Fruit fly (Drosophila melanogaster) whole organism, wandering third instar larva: Measurements from ENCODE around the gene GCC185.

Experiments used
- Abd-B ChIP-seq: fragments of >200 bp; optimal IDR thresholded peaks from 2 replicates; lab custom pipeline; 2017; ENCODE audit warnings: missing biosample characterization, missing genetic modification characterization
- CG32264 ChIP-seq: fragments of 200-800 bp; sonication (Bioruptor generic); optimal IDR thresholded peaks from 2 replicates; lab custom pipeline; 2016; ENCODE audit warnings: missing biosample characterization, missing genetic modification characterization
- CG9705 ChIP-seq: fragments of 200-800 bp; sonication (Bioruptor generic); optimal IDR thresholded peaks from 2 replicates; lab custom pipeline; 2018; ENCODE audit warnings: missing biosample characterization, mild to moderate bottlenecking, missing genetic modification characterization
- CrebA ChIP-seq: fragments of 200-800 bp; sonication (Bioruptor generic); optimal IDR thresholded peaks from 2 replicates; lab custom pipeline; 2016; ENCODE audit warnings: missing biosample characterization, mild to moderate bottlenecking, missing genetic modification characterization, borderline replicate concordance
- Dfd ChIP-seq: fragments of >200 bp; optimal IDR thresholded peaks from 2 replicates; lab custom pipeline; 2017; ENCODE audit warnings: missing biosample characterization, missing genetic modification characterization
- Dif ChIP-seq: fragments of 200-275, 200-300 bp; sonication (Bioruptor generic); optimal IDR thresholded peaks from 2 replicates; lab custom pipeline; 2018; ENCODE audit warnings: missing biosample characterization, missing genetic modification characterization; ENCODE audit not compliant: partially characterized antibody
- GATAd ChIP-seq: sonication (Bioruptor generic); optimal IDR thresholded peaks from 2 replicates; lab custom pipeline; 2016; ENCODE audit warnings: missing biosample characterization, missing genetic modification characterization
- HLH106 ChIP-seq: fragments of 200-800 bp; optimal IDR thresholded peaks from 3 replicates; lab custom pipeline; 2019; ENCODE audit warnings: missing biosample characterization, mild to moderate bottlenecking, missing genetic modification characterization, moderate library complexity
- Hnf4 ChIP-seq: fragments of 200-800 bp; sonication (Bioruptor generic); optimal IDR thresholded peaks from 2 replicates; lab custom pipeline; 2016; ENCODE audit warnings: missing biosample characterization, mild to moderate bottlenecking, missing genetic modification characterization
- Hr78 ChIP-seq: fragments of >200 bp; optimal IDR thresholded peaks from 2 replicates; lab custom pipeline; 2017; ENCODE audit warnings: missing biosample characterization, missing genetic modification characterization
- Hr83 ChIP-seq: fragments of 200-300 bp; sonication (Bioruptor generic); optimal IDR thresholded peaks from 2 replicates; lab custom pipeline; 2016; ENCODE audit warnings: missing biosample characterization, mild to moderate bottlenecking, missing genetic modification characterization, moderate library complexity; ENCODE audit not compliant: poor library complexity, severe bottlenecking
- Jra ChIP-seq: sonication (Bioruptor generic); optimal IDR thresholded peaks from 2 replicates; lab custom pipeline; 2016; ENCODE audit warnings: missing biosample characterization, missing genetic modification characterization
- Mio ChIP-seq: sonication (Bioruptor generic); optimal IDR thresholded peaks from 2 replicates; lab custom pipeline; 2016; ENCODE audit warnings: missing biosample characterization, missing genetic modification characterization
- Myc ChIP-seq: fragments of >200 bp; optimal IDR thresholded peaks from 2 replicates; lab custom pipeline; 2017
- N ChIP-seq: fragments of >200 bp; optimal IDR thresholded peaks from 2 replicates; lab custom pipeline; 2018; ENCODE audit warnings: missing biosample characterization, missing external identifiers, missing genetic modification characterization
- OdsH ChIP-seq: fragments of 200-800 bp; sonication (Bioruptor generic); optimal IDR thresholded peaks from 2 replicates; lab custom pipeline; 2016; ENCODE audit warnings: missing biosample characterization, mild to moderate bottlenecking, missing genetic modification characterization
- Rel ChIP-seq, 2 experiments: fragments of 200-800 bp; sonication (Bioruptor generic) in 1 of 2; optimal IDR thresholded peaks; 2 replicates in 1 of 2; 3 replicates in 1 of 2; lab custom pipeline; 2016 to 2019; ENCODE audit warnings: mild to moderate bottlenecking in 2 of 2, missing biosample characterization in 2 of 2, missing genetic modification characterization in 2 of 2, moderate library complexity in 1 of 2
- Sp1 ChIP-seq: fragments of 200-800 bp; sonication (Bioruptor generic); optimal IDR thresholded peaks from 3 replicates; lab custom pipeline; 2019; ENCODE audit warnings: missing biosample characterization, mild to moderate bottlenecking, missing genetic modification characterization, moderate library complexity
- Vsx2 ChIP-seq: fragments of 200-300, 225-300 bp; sonication (Bioruptor generic); optimal IDR thresholded peaks from 2 replicates; lab custom pipeline; 2018; ENCODE audit warnings: missing biosample characterization, missing genetic modification characterization; ENCODE audit not compliant: partially characterized antibody
- br ChIP-seq: fragments of 200-800 bp; sonication (Bioruptor generic); optimal IDR thresholded peaks from 2 replicates; lab custom pipeline; 2016; ENCODE audit warnings: missing biosample characterization, missing genetic modification characterization
- brk ChIP-seq: fragments of 200-800 bp; sonication (Bioruptor generic); optimal IDR thresholded peaks from 2 replicates; lab custom pipeline; 2016; ENCODE audit warnings: missing biosample characterization, mild to moderate bottlenecking, missing genetic modification characterization
- dl ChIP-seq, 2 experiments: fragments of 175-275, 200-275 bp in 1 of 2; fragments of 200-275 bp in 1 of 2; sonication (Bioruptor generic); optimal IDR thresholded peaks; lab custom pipeline; 2018; ENCODE audit warnings: mild to moderate bottlenecking in 2 of 2, missing biosample characterization in 2 of 2, missing genetic modification characterization in 2 of 2, moderate library complexity in 2 of 2; ENCODE audit not compliant: partially characterized antibody in 2 of 2, insufficient read depth in 1 of 2
- dmrt93B ChIP-seq: fragments of 200-800 bp; sonication (Bioruptor generic); optimal IDR thresholded peaks from 2 replicates; lab custom pipeline; 2018; ENCODE audit warnings: missing biosample characterization, mild to moderate bottlenecking, missing genetic modification characterization
- dsf ChIP-seq: sonication (Bioruptor generic); optimal IDR thresholded peaks from 2 replicates; lab custom pipeline; 2016; ENCODE audit warnings: missing biosample characterization, missing genetic modification characterization, borderline replicate concordance
- ey ChIP-seq: fragments of 200-800 bp; sonication (Bioruptor generic); optimal IDR thresholded peaks from 2 replicates; lab custom pipeline; 2016; ENCODE audit warnings: missing biosample characterization, missing genetic modification characterization
- foxo ChIP-seq, 2 experiments: fragments of 200-800 bp; sonication (Bioruptor generic); optimal IDR thresholded peaks; 2 replicates in 1 of 2; 3 replicates in 1 of 2; lab custom pipeline; 2016 to 2017; ENCODE audit warnings: missing biosample characterization in 2 of 2, missing genetic modification characterization in 2 of 2
- fru ChIP-seq: fragments of 200-800 bp; sonication (Bioruptor generic); optimal IDR thresholded peaks from 3 replicates; lab custom pipeline; 2016; ENCODE audit warnings: missing biosample characterization, mild to moderate bottlenecking, missing genetic modification characterization
- h ChIP-seq: fragments of 200-800 bp; sonication (Bioruptor generic); optimal IDR thresholded peaks from 3 replicates; lab custom pipeline; 2016; ENCODE audit warnings: missing biosample characterization, mild to moderate bottlenecking, missing genetic modification characterization
- jim ChIP-seq: fragments of 175-275, 200-325 bp; sonication (Bioruptor generic); optimal IDR thresholded peaks from 2 replicates; lab custom pipeline; 2016; ENCODE audit warnings: missing biosample characterization, mild to moderate bottlenecking, missing genetic modification characterization
- lola ChIP-seq: fragments of >200 bp; optimal IDR thresholded peaks from 2 replicates; lab custom pipeline; 2017; ENCODE audit warnings: missing biosample characterization, missing genetic modification characterization
- pan ChIP-seq: fragments of >200 bp; optimal IDR thresholded peaks from 2 replicates; lab custom pipeline; 2017
- psq ChIP-seq: fragments of 200-800 bp; sonication (Bioruptor generic); optimal IDR thresholded peaks from 3 replicates; lab custom pipeline; 2017; ENCODE audit warnings: missing biosample characterization, mild to moderate bottlenecking, missing genetic modification characterization, moderate library complexity
- rgr ChIP-seq: fragments of 200-800 bp; sonication (Bioruptor generic); optimal IDR thresholded peaks from 3 replicates; lab custom pipeline; 2016; ENCODE audit warnings: missing biosample characterization, mild to moderate bottlenecking, missing genetic modification characterization
- sage ChIP-seq: fragments of 200-800 bp; sonication (Bioruptor generic); optimal IDR thresholded peaks from 2 replicates; lab custom pipeline; 2016; ENCODE audit warnings: missing biosample characterization, mild to moderate bottlenecking, missing genetic modification characterization
- sv ChIP-seq: fragments of 200-800 bp; sonication (Bioruptor generic); optimal IDR thresholded peaks from 3 replicates; lab custom pipeline; 2016; ENCODE audit warnings: missing biosample characterization, missing genetic modification characterization
- tai ChIP-seq: sonication (Bioruptor generic); optimal IDR thresholded peaks from 2 replicates; lab custom pipeline; 2016; ENCODE audit warnings: missing biosample characterization, missing genetic modification characterization
- usp ChIP-seq: fragments of >200 bp; optimal IDR thresholded peaks from 2 replicates; lab custom pipeline; 2017; ENCODE audit warnings: missing biosample characterization, missing genetic modification characterization
- woc ChIP-seq: sonication (Bioruptor generic); optimal IDR thresholded peaks from 2 replicates; lab custom pipeline; 2016; ENCODE audit warnings: missing biosample characterization, mild to moderate bottlenecking, missing genetic modification characterization

Gene GCC185

DNA sequence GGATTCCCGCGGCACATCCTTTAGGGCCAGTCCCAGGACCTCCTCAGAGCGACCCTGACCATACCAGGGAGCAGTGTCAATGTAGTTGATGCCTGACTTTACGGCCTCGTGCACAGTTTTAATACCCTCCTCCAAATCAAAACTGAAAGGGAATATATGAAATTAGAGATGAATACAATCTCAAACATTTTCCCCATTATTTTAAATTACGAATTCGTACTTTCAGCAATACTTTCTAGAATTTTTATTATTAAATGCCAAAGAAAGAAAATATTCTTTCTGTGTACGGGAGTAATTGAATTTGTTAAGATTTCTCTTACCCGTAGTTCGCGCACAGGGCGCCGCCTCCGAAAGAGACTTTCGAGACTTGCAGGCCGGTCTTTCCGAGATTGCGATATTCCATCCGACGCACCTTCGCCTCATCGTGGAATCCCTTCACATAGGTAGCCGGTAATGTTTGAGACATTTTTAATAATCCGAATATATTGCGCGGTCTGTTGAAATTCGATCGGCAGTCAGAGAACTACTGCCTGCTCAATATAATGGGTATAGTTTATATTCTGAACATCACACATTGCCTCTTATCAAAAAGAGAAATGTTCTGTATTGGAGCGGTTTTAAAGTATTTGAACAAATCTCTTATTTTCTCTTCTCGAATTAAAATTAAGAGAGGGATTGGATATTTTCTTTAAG lies 30.5 kb upstream of the GCC185 start, which contains the start of gene CG18547:
TSS of gene CG18547 (minus strand) at position 512 of the 693 bp plus-strand sequence.
- TF ChIP-seq Hnf4 (GFP tag; lab: Kevin White, UChicago): peak; percentile 31
- no peak for TF ChIP-seq tai
- no peak for TF ChIP-seq sv
- TF ChIP-seq sage (GFP tag; lab: Kevin White, UChicago): no peak
- TF ChIP-seq dl (GFP tag; optimal IDR thresholded peaks at IDR 0.05; lab: Kevin White, UChicago; ENCODE audit: insufficient read depth in 1 of 2, partially characterized antibody in 2 of 2): peak in 1 of 2 experiments; percentile 1
- no peak for TF ChIP-seq Vsx2 (GFP tag; lab: Kevin White, UChicago)
- no peak for TF ChIP-seq lola (GFP tag; lab: Kevin White, UChicago)
- TF ChIP-seq HLH106 (tag; lab: Kevin White, UChicago): peak; percentile 56
- TF ChIP-seq CG9705 (GFP tag; lab: Kevin White, UChicago): no peak
- TF ChIP-seq dmrt93B (GFP tag; lab: Kevin White, UChicago): no peak
- TF ChIP-seq woc (GFP tag; lab: Kevin White, UChicago): peak; percentile 25
- TF ChIP-seq Sp1: peak; percentile 33
- TF ChIP-seq rgr (GFP tag; lab: Kevin White, UChicago): peak; percentile 64
- TF ChIP-seq Jra: no peak
- no peak for TF ChIP-seq usp (GFP tag; lab: Kevin White, UChicago)
- TF ChIP-seq Dif (GFP tag; lab: Kevin White, UChicago): peak; percentile 10
- TF ChIP-seq Hr78: no peak
- TF ChIP-seq dsf (GFP tag; lab: Kevin White, UChicago): no peak
- TF ChIP-seq h (GFP tag; lab: Kevin White, UChicago): peak; percentile 65
- peak; percentile 66 for TF ChIP-seq fru
- TF ChIP-seq brk (GFP tag; lab: Kevin White, UChicago): no peak
- no peak for TF ChIP-seq Rel (GFP tag; optimal IDR thresholded peaks at IDR 0.05; lab: Kevin White, UChicago)
- TF ChIP-seq Rel (tag; optimal IDR thresholded peaks at IDR 0.05; lab: Kevin White, UChicago): no peak
- TF ChIP-seq foxo (GFP tag; optimal IDR thresholded peaks at IDR 0.05; lab: Kevin White, UChicago): peak in 1 of 2 experiments; percentile 69
- TF ChIP-seq jim (GFP tag; lab: Kevin White, UChicago): no peak
- peak; percentile 31 for TF ChIP-seq br (GFP tag; lab: Kevin White, UChicago)
- no peak for TF ChIP-seq CrebA (GFP tag; lab: Kevin White, UChicago)
- TF ChIP-seq Abd-B (GFP tag; lab: Kevin White, UChicago): no peak
- TF ChIP-seq psq (GFP tag; lab: Kevin White, UChicago): peak; percentile 29
- TF ChIP-seq GATAd: no peak
- TF ChIP-seq CG32264: no peak
- no peak for TF ChIP-seq Mio
- TF ChIP-seq OdsH (GFP tag; lab: Kevin White, UChicago): peak; percentile 56
- TF ChIP-seq Hr83: no peak
- no peak for TF ChIP-seq Dfd (GFP tag; lab: Kevin White, UChicago)
- TF ChIP-seq pan (lab: Kevin White, UChicago): no peak
- TF ChIP-seq ey (GFP tag; lab: Kevin White, UChicago): peak; percentile 41
- no peak for TF ChIP-seq N (GFP tag; lab: Kevin White, UChicago)
- no peak for TF ChIP-seq Myc (lab: Kevin White, UChicago)

DNA sequence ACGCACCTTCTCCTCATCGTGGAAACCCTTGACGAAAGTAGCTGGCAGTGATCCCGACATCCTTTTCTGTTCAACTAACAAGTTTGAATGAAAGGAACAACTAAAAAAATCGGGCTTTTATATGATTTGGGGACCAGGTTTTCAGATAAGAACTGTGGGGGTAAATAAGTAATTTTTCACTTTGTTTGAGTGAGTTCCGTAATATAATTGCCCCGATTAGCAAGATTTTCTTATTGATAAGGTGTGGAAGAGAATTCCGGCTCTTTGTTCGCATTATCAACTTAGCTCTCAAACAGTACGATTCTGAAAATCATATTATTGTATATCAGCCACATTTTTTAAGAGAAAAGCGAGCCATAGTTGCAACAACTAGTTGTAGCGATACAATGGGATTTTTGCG lies 28.6 kb upstream of the GCC185 start, which contains the start of gene CG12224:
TSS of gene CG12224 (minus strand) at position 101 of the 400 bp plus-strand sequence.
- TF ChIP-seq Dif (GFP tag; lab: Kevin White, UChicago) (no peak), sage (GFP tag; lab: Kevin White, UChicago) (no peak), dl (GFP tag; optimal IDR thresholded peaks at IDR 0.05; lab: Kevin White, UChicago; ENCODE audit: insufficient read depth in 1 of 2, partially characterized antibody in 2 of 2) (no peak), Rel (GFP tag; optimal IDR thresholded peaks at IDR 0.05; lab: Kevin White, UChicago) (no peak), Rel (tag; optimal IDR thresholded peaks at IDR 0.05; lab: Kevin White, UChicago) (no peak), OdsH (GFP tag; lab: Kevin White, UChicago) (no peak), pan (lab: Kevin White, UChicago) (no peak), Mio (no peak), rgr (GFP tag; lab: Kevin White, UChicago) (no peak), dsf (GFP tag; lab: Kevin White, UChicago) (no peak), CG32264 (no peak)
- TF ChIP-seq, all 38 proteins: peak for 0
